Fruit fly (Drosophila melanogaster): ENCODE measurements around the gene Uxs.

Uxs gene

dm6 chr3L:8153206-8153996 is 27.3 kb upstream of the Uxs start (continued):
- TF ChIP-seq NC2β (GFP tag; optimal IDR thresholded peaks at IDR 0.05) (peak; percentile 10), CG7839 (tag; optimal IDR thresholded peaks at IDR 0.05) (peak; percentile 58), Ets65A (GFP tag) (peak; percentile 46), Mrtf (GFP tag; IDR thresholded peaks at IDR 0.05) (peak; percentile 53; the same call in 1 of the 3 replicates), MESR4 (GFP tag; optimal IDR thresholded peaks at IDR 0.05) (no peak), Atf-2 (GFP tag; optimal IDR thresholded peaks at IDR 0.05) (peak; percentile 37), croc (GFP tag; conservative IDR thresholded peaks at IDR 0.05) (peak; percentile 36; the same call in 2 of the 3 replicates), CG17359 (tag; optimal IDR thresholded peaks at IDR 0.05) (peak; percentile 82), Bdp1 (GFP tag; optimal IDR thresholded peaks at IDR 0.05) (peak; percentile 9), onecut (GFP tag; IDR thresholded peaks at IDR 0.05) (peak; percentile 44; the same call in 1 of the 2 replicates), CG4360 (GFP tag; IDR thresholded peaks at IDR 0.05) (peak; percentile 27; the same call in 1 of the 2 replicates), run (tag; optimal IDR thresholded peaks at IDR 0.05) (no peak), fd102C (GFP tag; optimal IDR thresholded peaks at IDR 0.05) (no peak), tio (GFP tag; optimal IDR thresholded peaks at IDR 0.05) (peak; percentile 62), salm (tag; optimal IDR thresholded peaks at IDR 0.05) (peak; percentile 1), Bteb2 (GFP tag; optimal IDR thresholded peaks at IDR 0.05) (no peak), sqz (GFP tag; optimal IDR thresholded peaks at IDR 0.05) (peak; percentile 27), CG1233 (GFP tag; optimal IDR thresholded peaks at IDR 0.05) (no peak), yki (optimal IDR thresholded peaks at IDR 0.05) (no peak), CG6813 (GFP tag; optimal IDR thresholded peaks at IDR 0.05) (peak; percentile 41), CG11093 (GFP tag; IDR thresholded peaks at IDR 0.05) (peak; percentile 26; the same call in 1 of the 3 replicates), hb (GFP tag; IDR thresholded peaks at IDR 0.05; ENCODE audit: partially characterized antibody) (no peak), CG2129 (GFP tag; IDR thresholded peaks at IDR 0.05; ENCODE audit: partially characterized antibody) (no peak), Fer3 (tag; optimal IDR thresholded peaks at IDR 0.05) (peak; percentile 34), tll (GFP tag; optimal IDR thresholded peaks at IDR 0.05) (no peak), Dip2 (GFP tag; IDR thresholded peaks at IDR 0.05) (no peak), Mad (GFP tag; optimal IDR thresholded peaks at IDR 0.05) (peak; percentile 42), zfh2 (GFP tag; optimal IDR thresholded peaks at IDR 0.05) (no peak), E2f2 (GFP tag; IDR thresholded peaks at IDR 0.05) (no peak), CG7745 (tag; optimal IDR thresholded peaks at IDR 0.05) (no peak), CG15073 (GFP tag; optimal IDR thresholded peaks at IDR 0.05) (no peak), CG10147 (GFP tag; optimal IDR thresholded peaks at IDR 0.05) (no peak), CG11247 (GFP tag; IDR thresholded peaks at IDR 0.05) (no peak; the same call in 1 of the 2 replicates), ewg (GFP tag; optimal IDR thresholded peaks at IDR 0.05) (peak; percentile 43), CG12744 (GFP tag; optimal IDR thresholded peaks at IDR 0.05) (no peak), hth (optimal IDR thresholded peaks at IDR 0.05) (no peak), CG6272 (GFP tag; IDR thresholded peaks at IDR 0.05) (no peak), zf30C (GFP tag; optimal IDR thresholded peaks at IDR 0.05) (no peak), CG11085 (GFP tag; IDR thresholded peaks at IDR 0.05) (0 out of 2 replicates have a peak, but pooled peaks have one; percentile 14), knrl (GFP tag; IDR thresholded peaks at IDR 0.05; ENCODE audit: partially characterized antibody) (no peak), inv (GFP tag; IDR thresholded peaks at IDR 0.05; ENCODE audit: partially characterized antibody) (no peak), Deaf1 (tag; optimal IDR thresholded peaks at IDR 0.05) (no peak), Ada2b (GFP tag; IDR thresholded peaks at IDR 0.05) (peak; percentile 50), cg (GFP tag; optimal IDR thresholded peaks at IDR 0.05) (peak; percentile 72), CG32767 (GFP tag; IDR thresholded peaks at IDR 0.05) (peak; percentile 55; the same call in 1 of the 2 replicates), ab (GFP tag; optimal IDR thresholded peaks at IDR 0.05) (peak; percentile 1), Spps (tag; optimal IDR thresholded peaks at IDR 0.05) (no peak), hbn (GFP tag; IDR thresholded peaks at IDR 0.05; ENCODE audit: partially characterized antibody) (no peak), gt (GFP tag; IDR thresholded peaks at IDR 0.05) (no peak)

Data from whole organism, embryonic.